Fruit fly (Drosophila melanogaster) whole organism, wandering third instar larva: ENCODE data around the gene CG6195.

Experiments used
- Abd-B ChIP-seq: fragments of >200 bp; optimal IDR thresholded peaks from 2 replicates; lab custom pipeline; 2017; ENCODE audit warnings: missing biosample characterization, missing genetic modification characterization
- CG32264 ChIP-seq: fragments of 200-800 bp; sonication (Bioruptor generic); optimal IDR thresholded peaks from 2 replicates; lab custom pipeline; 2016; ENCODE audit warnings: missing biosample characterization, missing genetic modification characterization
- CG9705 ChIP-seq: fragments of 200-800 bp; sonication (Bioruptor generic); optimal IDR thresholded peaks from 2 replicates; lab custom pipeline; 2018; ENCODE audit warnings: missing biosample characterization, mild to moderate bottlenecking, missing genetic modification characterization
- CrebA ChIP-seq: fragments of 200-800 bp; sonication (Bioruptor generic); optimal IDR thresholded peaks from 2 replicates; lab custom pipeline; 2016; ENCODE audit warnings: missing biosample characterization, mild to moderate bottlenecking, missing genetic modification characterization, borderline replicate concordance
- Dif ChIP-seq: fragments of 200-275, 200-300 bp; sonication (Bioruptor generic); optimal IDR thresholded peaks from 2 replicates; lab custom pipeline; 2018; ENCODE audit warnings: missing biosample characterization, missing genetic modification characterization; ENCODE audit not compliant: partially characterized antibody
- Hr78 ChIP-seq: fragments of >200 bp; optimal IDR thresholded peaks from 2 replicates; lab custom pipeline; 2017; ENCODE audit warnings: missing biosample characterization, missing genetic modification characterization
- Mio ChIP-seq: sonication (Bioruptor generic); optimal IDR thresholded peaks from 2 replicates; lab custom pipeline; 2016; ENCODE audit warnings: missing biosample characterization, missing genetic modification characterization
- Myc ChIP-seq: fragments of >200 bp; optimal IDR thresholded peaks from 2 replicates; lab custom pipeline; 2017
- OdsH ChIP-seq: fragments of 200-800 bp; sonication (Bioruptor generic); optimal IDR thresholded peaks from 2 replicates; lab custom pipeline; 2016; ENCODE audit warnings: missing biosample characterization, mild to moderate bottlenecking, missing genetic modification characterization
- Vsx2 ChIP-seq: fragments of 200-300, 225-300 bp; sonication (Bioruptor generic); optimal IDR thresholded peaks from 2 replicates; lab custom pipeline; 2018; ENCODE audit warnings: missing biosample characterization, missing genetic modification characterization; ENCODE audit not compliant: partially characterized antibody
- brk ChIP-seq: fragments of 200-800 bp; sonication (Bioruptor generic); optimal IDR thresholded peaks from 2 replicates; lab custom pipeline; 2016; ENCODE audit warnings: missing biosample characterization, mild to moderate bottlenecking, missing genetic modification characterization
- dl ChIP-seq, 2 experiments: fragments of 175-275, 200-275 bp in 1 of 2; fragments of 200-275 bp in 1 of 2; sonication (Bioruptor generic); optimal IDR thresholded peaks; lab custom pipeline; 2018; ENCODE audit warnings: mild to moderate bottlenecking in 2 of 2, missing biosample characterization in 2 of 2, missing genetic modification characterization in 2 of 2, moderate library complexity in 2 of 2; ENCODE audit not compliant: partially characterized antibody in 2 of 2, insufficient read depth in 1 of 2
- dmrt93B ChIP-seq: fragments of 200-800 bp; sonication (Bioruptor generic); optimal IDR thresholded peaks from 2 replicates; lab custom pipeline; 2018; ENCODE audit warnings: missing biosample characterization, mild to moderate bottlenecking, missing genetic modification characterization
- dsf ChIP-seq: sonication (Bioruptor generic); optimal IDR thresholded peaks from 2 replicates; lab custom pipeline; 2016; ENCODE audit warnings: missing biosample characterization, missing genetic modification characterization, borderline replicate concordance
- foxo ChIP-seq, 2 experiments: fragments of 200-800 bp; sonication (Bioruptor generic); optimal IDR thresholded peaks; 2 replicates in 1 of 2; 3 replicates in 1 of 2; lab custom pipeline; 2016 to 2017; ENCODE audit warnings: missing biosample characterization in 2 of 2, missing genetic modification characterization in 2 of 2
- fru ChIP-seq: fragments of 200-800 bp; sonication (Bioruptor generic); optimal IDR thresholded peaks from 3 replicates; lab custom pipeline; 2016; ENCODE audit warnings: missing biosample characterization, mild to moderate bottlenecking, missing genetic modification characterization
- h ChIP-seq: fragments of 200-800 bp; sonication (Bioruptor generic); optimal IDR thresholded peaks from 3 replicates; lab custom pipeline; 2016; ENCODE audit warnings: missing biosample characterization, mild to moderate bottlenecking, missing genetic modification characterization
- jim ChIP-seq: fragments of 175-275, 200-325 bp; sonication (Bioruptor generic); optimal IDR thresholded peaks from 2 replicates; lab custom pipeline; 2016; ENCODE audit warnings: missing biosample characterization, mild to moderate bottlenecking, missing genetic modification characterization
- lola ChIP-seq: fragments of >200 bp; optimal IDR thresholded peaks from 2 replicates; lab custom pipeline; 2017; ENCODE audit warnings: missing biosample characterization, missing genetic modification characterization
- pan ChIP-seq: fragments of >200 bp; optimal IDR thresholded peaks from 2 replicates; lab custom pipeline; 2017
- psq ChIP-seq: fragments of 200-800 bp; sonication (Bioruptor generic); optimal IDR thresholded peaks from 3 replicates; lab custom pipeline; 2017; ENCODE audit warnings: missing biosample characterization, mild to moderate bottlenecking, missing genetic modification characterization, moderate library complexity
- rgr ChIP-seq: fragments of 200-800 bp; sonication (Bioruptor generic); optimal IDR thresholded peaks from 3 replicates; lab custom pipeline; 2016; ENCODE audit warnings: missing biosample characterization, mild to moderate bottlenecking, missing genetic modification characterization
- sage ChIP-seq: fragments of 200-800 bp; sonication (Bioruptor generic); optimal IDR thresholded peaks from 2 replicates; lab custom pipeline; 2016; ENCODE audit warnings: missing biosample characterization, mild to moderate bottlenecking, missing genetic modification characterization
- sv ChIP-seq: fragments of 200-800 bp; sonication (Bioruptor generic); optimal IDR thresholded peaks from 3 replicates; lab custom pipeline; 2016; ENCODE audit warnings: missing biosample characterization, missing genetic modification characterization
- tai ChIP-seq: sonication (Bioruptor generic); optimal IDR thresholded peaks from 2 replicates; lab custom pipeline; 2016; ENCODE audit warnings: missing biosample characterization, missing genetic modification characterization
- usp ChIP-seq: fragments of >200 bp; optimal IDR thresholded peaks from 2 replicates; lab custom pipeline; 2017; ENCODE audit warnings: missing biosample characterization, missing genetic modification characterization
- woc ChIP-seq: sonication (Bioruptor generic); optimal IDR thresholded peaks from 2 replicates; lab custom pipeline; 2016; ENCODE audit warnings: missing biosample characterization, mild to moderate bottlenecking, missing genetic modification characterization

The CG6195 gene

DNA sequence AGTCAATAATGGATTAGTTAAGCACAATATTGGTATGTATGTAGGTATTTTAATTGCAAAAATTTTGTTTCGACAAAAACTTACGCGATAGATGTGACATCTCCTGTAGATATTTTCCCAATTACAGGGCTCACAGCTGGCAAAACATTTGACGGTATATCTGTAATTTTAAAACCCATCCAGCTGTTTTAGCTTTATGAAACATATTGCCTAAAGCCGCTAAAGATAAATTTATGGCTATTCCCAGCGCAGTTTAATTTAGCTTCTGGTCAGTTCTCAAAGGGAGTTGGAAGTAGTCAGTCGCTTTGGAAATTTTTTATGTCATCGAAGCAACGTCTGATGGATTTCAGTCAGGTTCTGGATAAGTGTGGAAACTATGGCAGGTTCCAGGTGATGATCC lies 47.9 kb downstream of the CG6195 start, which contains the start of gene CG7333:
CG7333 (plus strand) TSS at position 301 of the 400 bp plus-strand sequence.
- TF ChIP-seq tai, result no peak
- no peak for TF ChIP-seq brk
- no peak for TF ChIP-seq sv (GFP tag; lab: Kevin White, UChicago)
- TF ChIP-seq psq (GFP tag; lab: Kevin White, UChicago), result no peak
- TF ChIP-seq rgr (GFP tag; lab: Kevin White, UChicago), result no peak
- no peak for TF ChIP-seq usp
- no peak for TF ChIP-seq h (GFP tag; lab: Kevin White, UChicago)
- TF ChIP-seq sage (GFP tag; lab: Kevin White, UChicago), result no peak
- no peak for TF ChIP-seq Abd-B (GFP tag; lab: Kevin White, UChicago)
- no peak for TF ChIP-seq pan
- TF ChIP-seq woc (GFP tag; lab: Kevin White, UChicago), result no peak
- no peak for TF ChIP-seq dsf
- no peak for TF ChIP-seq Myc (lab: Kevin White, UChicago)
- TF ChIP-seq jim (GFP tag; lab: Kevin White, UChicago), result no peak
- TF ChIP-seq fru (GFP tag; lab: Kevin White, UChicago), result no peak
- TF ChIP-seq CG9705, result no peak
- no peak for TF ChIP-seq Vsx2 (GFP tag; lab: Kevin White, UChicago)
- TF ChIP-seq, all 38 proteins: peak for 0

dm6 chr3R:19598855-19599254 lies 49.4 kb downstream of the CG6195 start, which contains the start of gene Cpr92A:
Cpr92A (minus strand) TSS chr3R:19598955.
- TF ChIP-seq tai, result no peak
- no peak for TF ChIP-seq fru (GFP tag; lab: Kevin White, UChicago)
- no peak for TF ChIP-seq OdsH (GFP tag; lab: Kevin White, UChicago)
- no peak for TF ChIP-seq CG9705
- no peak for TF ChIP-seq brk
- TF ChIP-seq dmrt93B, result no peak
- no peak for TF ChIP-seq Myc (lab: Kevin White, UChicago)
- no peak for TF ChIP-seq Vsx2 (GFP tag; lab: Kevin White, UChicago)
- no peak for TF ChIP-seq CrebA (GFP tag; lab: Kevin White, UChicago)
- TF ChIP-seq Hr78 (GFP tag; lab: Kevin White, UChicago), result no peak
- TF ChIP-seq CG32264 (GFP tag; lab: Kevin White, UChicago), result no peak
- TF ChIP-seq lola (GFP tag; lab: Kevin White, UChicago), result no peak
- no peak for TF ChIP-seq Dif (GFP tag; lab: Kevin White, UChicago)
- no peak for TF ChIP-seq Mio (GFP tag; lab: Kevin White, UChicago)
- no peak for TF ChIP-seq foxo (GFP tag; optimal IDR thresholded peaks at IDR 0.05; lab: Kevin White, UChicago)
- TF ChIP-seq dl (GFP tag; optimal IDR thresholded peaks at IDR 0.05; lab: Kevin White, UChicago; ENCODE audit: insufficient read depth in 1 of 2, partially characterized antibody in 2 of 2), result no peak
